Fruit fly (Drosophila melanogaster) whole organism, embryonic: Measurements from ENCODE around the gene Osi14.

Experiments used
- ATbp ChIP-seq: fragments of 200-800 bp; sonication (Bioruptor generic); optimal IDR thresholded peaks from 2 replicates; lab custom pipeline; 2017; ENCODE audit warnings: missing biosample characterization, mild to moderate bottlenecking, missing genetic modification characterization, missing genetic modification reagents
- Blimp-1 ChIP-seq: fragments of 200-800 bp; sonication (Bioruptor generic); optimal IDR thresholded peaks from 3 replicates; lab custom pipeline; 2018; ENCODE audit warnings: missing biosample characterization, missing genetic modification characterization, mild to moderate bottlenecking, moderate library complexity, missing genetic modification reagents
- CG10654 ChIP-seq: fragments of 200-800 bp; sonication (Bioruptor generic); optimal IDR thresholded peaks from 2 replicates; lab custom pipeline; 2016; ENCODE audit warnings: missing biosample characterization, missing genetic modification characterization
- CG11093 ChIP-seq: fragments of 200-800 bp; sonication (Bioruptor generic); IDR thresholded peaks from 3 replicates; pipeline ENCODE4 v1.3.6; 2022; ENCODE audit warnings: missing biosample characterization, missing genetic modification characterization
- CG13894 ChIP-seq: fragments of 200-800 bp; sonication (Bioruptor generic); optimal IDR thresholded peaks from 3 replicates; lab custom pipeline; 2018; ENCODE audit warnings: missing biosample characterization, mild to moderate bottlenecking, missing genetic modification characterization, moderate library complexity
- CG2199 ChIP-seq: fragments of 200-800 bp; sonication (Bioruptor generic); IDR thresholded peaks from 3 replicates; pipeline ENCODE4 v1.3.6; 2022; ENCODE audit warnings: missing biosample characterization, missing genetic modification characterization
- CG5180 ChIP-seq: fragments of 200-800 bp; sonication (Bioruptor generic); optimal IDR thresholded peaks from 3 replicates; lab custom pipeline; 2017; ENCODE audit warnings: missing biosample characterization, missing genetic modification characterization, mild to moderate bottlenecking, moderate library complexity, missing genetic modification reagents
- CG8478 ChIP-seq: fragments of >200 bp; optimal IDR thresholded peaks from 2 replicates; lab custom pipeline; 2018
- Deaf1 ChIP-seq: fragments of 200-800 bp; optimal IDR thresholded peaks from 3 replicates; lab custom pipeline; 2019; ENCODE audit warnings: missing biosample characterization, mild to moderate bottlenecking, missing genetic modification characterization, moderate library complexity
- Dip3 ChIP-seq: fragments of 200-800 bp; sonication (Bioruptor generic); optimal IDR thresholded peaks from 3 replicates; lab custom pipeline; 2016; ENCODE audit warnings: missing biosample characterization, missing genetic modification characterization
- Jarid2 ChIP-seq: fragments of 200-800 bp; sonication (Bioruptor generic); optimal IDR thresholded peaks from 3 replicates; lab custom pipeline; 2017; ENCODE audit warnings: mild to moderate bottlenecking, missing biosample characterization, missing genetic modification reagents, missing genetic modification characterization
- MBD-R2 ChIP-seq: fragments of 200-800 bp; sonication (Bioruptor generic); IDR thresholded peaks from 2 replicates; pipeline ENCODE4 v1.3.6; 2022; ENCODE audit warnings: missing biosample characterization, missing genetic modification characterization
- Meics ChIP-seq: fragments of 200-800 bp; sonication (Bioruptor generic); optimal IDR thresholded peaks from 2 replicates; lab custom pipeline; 2017; ENCODE audit warnings: missing biosample characterization, mild to moderate bottlenecking, missing genetic modification characterization
- NK7.1 ChIP-seq: fragments of 200-800 bp; sonication (Bioruptor generic); optimal IDR thresholded peaks from 3 replicates; lab custom pipeline; 2016; ENCODE audit warnings: missing biosample characterization, missing genetic modification characterization
- Ravus ChIP-seq: fragments of 200-800 bp; sonication (Bioruptor generic); IDR thresholded peaks from 2 replicates; pipeline ENCODE4 v1.3.6; 2022; ENCODE audit warnings: missing biosample characterization, missing genetic modification characterization
- Vsx1 ChIP-seq: fragments of 200-800 bp; sonication (Bioruptor generic); optimal IDR thresholded peaks from 2 replicates; lab custom pipeline; 2017; ENCODE audit warnings: missing biosample characterization, mild to moderate bottlenecking, missing genetic modification characterization, missing genetic modification reagents
- Xrp1 ChIP-seq: fragments of 200-800 bp; sonication (Bioruptor generic); IDR thresholded peaks from 2 replicates; pipeline ENCODE4 v1.3.6; 2022; ENCODE audit warnings: missing biosample characterization, missing genetic modification characterization
- amos ChIP-seq: fragments of 200-800 bp; sonication (Bioruptor generic); IDR thresholded peaks from 2 replicates; pipeline ENCODE4 v1.3.6; 2022; ENCODE audit warnings: missing biosample characterization, missing genetic modification characterization; ENCODE audit not compliant: partially characterized antibody
- bowl ChIP-seq: fragments of 200-800 bp; sonication (Bioruptor generic); IDR thresholded peaks from 2 replicates; pipeline ENCODE4 v1.3.6; 2022; ENCODE audit warnings: missing biosample characterization, missing genetic modification characterization
- btn ChIP-seq: fragments of 200-800 bp; sonication (Bioruptor generic); optimal IDR thresholded peaks from 2 replicates; lab custom pipeline; 2016; ENCODE audit warnings: missing biosample characterization, missing genetic modification characterization
- chif ChIP-seq, 2 experiments: fragments of 200-800 bp; sonication (Bioruptor generic); optimal IDR thresholded peaks; 3 replicates each; lab custom pipeline; 2016; ENCODE audit warnings: missing biosample characterization in 2 of 2, missing genetic modification characterization in 2 of 2
- fd102C ChIP-seq: fragments of 200-800 bp; sonication (Bioruptor generic); optimal IDR thresholded peaks from 2 replicates; lab custom pipeline; 2018; ENCODE audit warnings: missing biosample characterization, mild to moderate bottlenecking, missing genetic modification characterization, moderate library complexity
- fd64A ChIP-seq: fragments of 200-800 bp; sonication (Bioruptor generic); optimal IDR thresholded peaks from 3 replicates; lab custom pipeline; 2018; ENCODE audit warnings: missing biosample characterization, mild to moderate bottlenecking, missing genetic modification characterization
- grn ChIP-seq: fragments of 200-800 bp; sonication (Bioruptor generic); optimal IDR thresholded peaks from 3 replicates; lab custom pipeline; 2017; ENCODE audit warnings: missing biosample characterization, missing genetic modification characterization
- hb ChIP-seq: fragments of 200-800 bp; sonication (Bioruptor generic); IDR thresholded peaks from 3 replicates; pipeline ENCODE4 v1.3.6; 2022; ENCODE audit warnings: missing biosample characterization, missing genetic modification characterization; ENCODE audit not compliant: partially characterized antibody
- hkb ChIP-seq, 2 experiments: fragments of 200-800 bp in 1 of 2; fragments of >200 bp in 1 of 2; sonication (Bioruptor generic) in 1 of 2; IDR thresholded peaks in 1 of 2; optimal IDR thresholded peaks in 1 of 2; 2 replicates each; pipeline versions ENCODE4 v1.3.6 to Lab custom; 2017 to 2022; ENCODE audit warnings: missing biosample characterization in 1 of 2, missing genetic modification characterization in 1 of 2
- hth ChIP-seq: fragments of >200 bp; optimal IDR thresholded peaks from 2 replicates; lab custom pipeline; 2017; ENCODE audit warnings: inconsistent platforms
- ind ChIP-seq: fragments of 200-800 bp; sonication (Bioruptor generic); optimal IDR thresholded peaks from 3 replicates; lab custom pipeline; 2016; ENCODE audit warnings: missing biosample characterization, missing genetic modification characterization
- ken ChIP-seq: fragments of 200-800 bp; sonication (Bioruptor generic); IDR thresholded peaks from 3 replicates; pipeline ENCODE4 v1.3.6; 2022; ENCODE audit warnings: missing biosample characterization, missing genetic modification characterization
- kni ChIP-seq: fragments of 200-800 bp; sonication (Bioruptor generic); optimal IDR thresholded peaks from 3 replicates; lab custom pipeline; 2017; ENCODE audit warnings: mild to moderate bottlenecking, missing biosample characterization, missing genetic modification reagents, missing genetic modification characterization
- pb ChIP-seq: fragments of 200-800 bp; sonication (Bioruptor generic); optimal IDR thresholded peaks from 3 replicates; lab custom pipeline; 2016; ENCODE audit warnings: missing biosample characterization, missing genetic modification characterization
- pho ChIP-seq: fragments of 200-800 bp; sonication (Bioruptor generic); optimal IDR thresholded peaks from 2 replicates; lab custom pipeline; 2016; ENCODE audit warnings: missing biosample characterization, missing genetic modification characterization
- rib ChIP-seq: fragments of 200-800 bp; sonication (Bioruptor generic); IDR thresholded peaks from 2 replicates; pipeline ENCODE4 v1.3.6; 2022; ENCODE audit warnings: missing biosample characterization, missing genetic modification characterization
- sens ChIP-seq: fragments of 200-800 bp; sonication (Bioruptor generic); peaks from one replicate; lab custom pipeline; 2016; ENCODE audit warnings: missing biosample characterization, missing genetic modification characterization
- sr ChIP-seq: fragments of 200-800 bp; sonication (Bioruptor generic); IDR thresholded peaks from 3 replicates; pipeline ENCODE4 v1.3.6; 2022; ENCODE audit warnings: missing biosample characterization, missing genetic modification characterization
- vvl ChIP-seq: fragments of 200-800 bp; sonication (Bioruptor generic); IDR thresholded peaks from 2 replicates; pipeline ENCODE4 v1.3.6; 2022; ENCODE audit warnings: missing biosample characterization, missing genetic modification characterization
- zen ChIP-seq: fragments of 200-800 bp; sonication (Bioruptor generic); optimal IDR thresholded peaks from 3 replicates; lab custom pipeline; 2018; ENCODE audit warnings: missing biosample characterization, mild to moderate bottlenecking, missing genetic modification characterization, moderate library complexity

Osi14 gene

DNA sequence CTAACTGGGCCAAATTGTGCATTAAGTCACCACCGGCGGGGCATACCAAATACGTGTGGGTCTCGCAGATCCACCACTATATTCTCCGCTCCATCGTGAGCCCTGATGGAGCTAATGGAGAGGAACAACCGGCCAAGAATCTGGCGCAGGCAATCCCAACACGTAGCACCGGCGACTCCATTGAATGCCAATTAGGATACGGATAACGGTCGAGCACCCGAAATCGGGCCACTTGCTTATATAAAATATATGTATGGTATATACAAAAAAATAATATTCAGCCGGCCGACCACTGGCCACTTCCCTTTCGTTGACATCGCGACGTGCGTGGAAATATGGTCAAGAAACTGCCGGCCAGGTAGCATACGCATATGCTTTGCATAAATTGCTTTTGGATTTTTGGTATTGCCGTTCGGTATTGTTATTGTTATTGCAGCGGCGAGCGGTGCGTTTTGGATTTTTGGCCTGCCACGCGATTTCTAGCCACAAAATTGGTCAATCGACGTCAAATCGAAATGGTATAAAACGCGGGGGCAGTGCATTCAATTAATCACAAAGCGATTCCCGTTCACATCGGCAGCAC lies 2.4 kb downstream of the Osi14 start, which contains the start of gene Osi15:
Gene Osi15, plus strand, starts transcription at position 548 of the 583 bp plus-strand sequence.
- peak; percentile 91 for TF ChIP-seq vvl (GFP tag; lab: Robert Waterston, UW)
- no peak for TF ChIP-seq Meics
- TF ChIP-seq Blimp-1 (GFP tag; lab: Kevin White, UChicago) = peak; percentile 61
- peak; percentile 42 for TF ChIP-seq CG13894
- peak; percentile 83 for TF ChIP-seq kni (GFP tag; lab: Kevin White, UChicago)
- TF ChIP-seq sr (GFP tag; lab: Robert Waterston, UW) = 0 out of 3 replicates have a peak, but pooled peaks have one; percentile 21
- TF ChIP-seq, all 482 proteins: peak for 5

DNA sequence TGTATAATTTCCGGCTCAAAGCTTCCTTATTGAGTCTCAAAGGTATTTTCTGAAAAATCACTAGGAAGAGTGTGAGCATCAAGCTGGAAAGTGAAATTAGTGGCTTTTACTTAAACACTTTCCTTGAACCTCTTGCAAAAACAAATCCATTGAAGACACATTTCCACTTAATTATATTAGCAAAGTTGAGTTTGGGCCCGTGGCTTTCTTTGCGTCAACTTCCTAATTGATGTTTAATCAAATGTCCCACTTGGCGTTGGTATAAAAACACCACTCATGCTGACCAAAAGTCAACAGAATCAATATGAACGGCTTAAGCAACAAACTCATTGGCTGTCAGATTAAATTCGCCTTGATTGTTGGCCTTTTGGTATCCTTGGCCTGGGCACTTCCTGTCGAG lies 4.8 kb downstream of the Osi14 start, which contains the start of gene CG46396:
Gene CG46396, plus strand, starts transcription at position 301 of the 400 bp plus-strand sequence.
- no peak for TF ChIP-seq MBD-R2 (GFP tag; lab: Robert Waterston, UW)

DNA sequence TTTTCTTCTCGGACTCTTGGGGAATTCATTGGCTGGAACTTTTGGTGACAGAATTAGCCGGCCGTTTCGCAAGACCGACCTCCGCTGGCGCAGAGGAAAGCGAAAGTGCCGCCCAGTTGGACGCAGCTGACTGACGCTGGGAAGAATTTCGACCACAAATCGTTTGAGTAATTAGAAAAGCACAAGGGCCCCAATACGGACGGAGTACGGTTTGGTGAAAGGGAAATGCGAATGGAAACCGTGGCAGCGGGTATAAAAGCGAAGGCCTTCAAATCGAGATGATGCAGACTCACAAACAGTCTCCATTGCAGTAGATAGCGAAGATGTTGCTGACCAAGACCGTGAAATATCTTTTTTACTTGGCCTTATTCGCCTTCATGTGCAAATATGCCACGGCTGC lies 6.0 kb downstream of the Osi14 start, which contains the start of gene Osi16:
Gene Osi16, plus strand, starts transcription at position 301 of the 400 bp plus-strand sequence.
- TF ChIP-seq Blimp-1 (GFP tag; lab: Kevin White, UChicago) (peak; percentile 31), hb (0 out of 3 replicates have a peak, but pooled peaks have one; percentile 28), ATbp (no peak)

DNA sequence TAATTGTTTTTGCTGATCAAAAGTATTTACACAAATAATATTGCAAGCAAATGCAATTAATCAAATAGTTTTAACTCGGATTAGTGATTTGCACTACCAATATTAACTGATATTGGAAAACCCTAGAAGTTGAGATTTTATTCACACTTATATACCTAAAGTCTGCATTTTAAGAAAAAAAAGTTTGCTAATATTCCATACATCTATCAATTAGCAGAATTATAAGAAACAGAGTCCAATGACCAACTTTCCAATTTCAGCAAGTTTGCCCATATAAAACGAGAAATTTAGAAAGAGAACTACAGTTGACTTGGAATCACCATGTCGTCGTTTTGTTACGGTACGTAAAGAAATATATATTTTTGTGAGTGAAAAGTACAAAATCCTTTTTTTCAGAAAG lies 7.7 kb downstream of the Osi14 start, which contains the start of gene CG46026:
Gene CG46026, plus strand, starts transcription at position 301 of the 400 bp plus-strand sequence.
- no peak for TF ChIP-seq Xrp1 (GFP tag; lab: Robert Waterston, UW)
- no peak for TF ChIP-seq hth (lab: Kevin White, UChicago)
- TF ChIP-seq sens = no peak
- no peak for TF ChIP-seq fd64A (GFP tag; lab: Kevin White, UChicago)
- TF ChIP-seq grn (GFP tag; lab: Kevin White, UChicago) = no peak
- TF ChIP-seq ind (GFP tag; lab: Kevin White, UChicago) = no peak
- no peak for TF ChIP-seq Dip3

DNA sequence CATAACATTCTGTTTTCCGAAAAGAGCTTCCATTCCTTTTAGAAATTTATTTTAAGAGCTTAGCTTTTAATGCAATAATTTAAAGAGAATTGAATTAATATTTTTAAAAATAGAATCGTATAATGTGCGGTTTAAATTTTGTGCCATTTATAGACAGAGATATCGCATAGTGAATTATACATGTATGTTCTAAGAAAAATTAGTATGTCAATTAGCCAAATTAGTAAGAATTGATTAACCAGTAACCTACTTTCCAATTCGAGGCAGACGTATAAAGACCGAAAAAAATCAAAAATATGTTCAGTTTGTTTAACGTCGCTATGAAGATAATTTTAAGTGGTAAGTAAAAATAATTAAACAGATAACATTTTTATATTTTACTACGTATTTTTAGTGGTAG lies 10.7 kb downstream of the Osi14 start, which contains the start of gene CG31560:
Gene CG31560, plus strand, starts transcription at position 301 of the 400 bp plus-strand sequence.
- TF ChIP-seq pb (GFP tag; lab: Kevin White, UChicago) (no peak), CG5180 (GFP tag; lab: Kevin White, UChicago) (no peak), CG8478 (no peak), chif (GFP tag; optimal IDR thresholded peaks at IDR 0.05; lab: Kevin White, UChicago) (no peak), rib (no peak), btn (no peak), amos (GFP tag; lab: Robert Waterston, UW) (no peak), NK7.1 (GFP tag; lab: Kevin White, UChicago) (no peak), bowl (GFP tag; lab: Robert Waterston, UW) (no peak), Ravus (no peak)

DNA sequence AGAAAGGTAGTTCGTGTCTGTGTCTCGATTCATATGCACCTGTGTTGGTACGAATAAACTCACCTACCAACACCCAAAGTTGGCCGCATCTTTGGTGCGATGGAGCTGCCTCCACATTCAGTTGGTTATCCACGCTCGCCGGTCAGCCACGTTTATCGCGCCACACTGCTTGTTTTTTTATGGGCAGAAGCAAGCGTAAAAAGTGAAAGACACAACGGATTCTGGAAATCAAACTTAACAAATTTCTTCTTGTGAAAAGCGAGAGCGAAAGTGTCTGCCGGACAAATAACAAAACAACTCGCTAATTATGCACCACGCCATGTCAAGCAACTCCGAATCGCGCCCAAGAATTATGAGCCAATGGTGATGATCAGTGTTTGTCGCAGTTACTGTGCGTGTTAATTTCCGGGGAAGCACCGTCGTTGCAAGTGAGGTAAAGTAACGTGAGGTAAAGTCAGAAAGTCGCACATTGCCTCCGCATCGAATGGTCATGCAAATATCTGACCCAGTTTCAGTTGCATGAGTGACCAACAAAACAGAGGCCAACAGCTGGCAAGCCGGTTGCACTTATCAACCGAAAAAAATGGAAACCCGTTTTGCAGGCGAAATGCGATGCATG lies 12.8 kb downstream of the Osi14 start, which contains the start of gene Osi17:
Gene Osi17, plus strand, starts transcription at position 132 of the 619 bp plus-strand sequence.
- TF ChIP-seq Vsx1 (no peak), hkb (optimal IDR thresholded peaks at IDR 0.05; lab: Kevin White, UChicago) (no peak), hkb (GFP tag; IDR thresholded peaks at IDR 0.05; lab: Robert Waterston, UW) (no peak), Blimp-1 (GFP tag; lab: Kevin White, UChicago) (peak; percentile 99), ken (GFP tag; lab: Robert Waterston, UW) (0 out of 3 replicates have a peak, but pooled peaks have one; percentile 26), Deaf1 (tag; lab: Kevin White, UChicago) (no peak), zen (tag; lab: Kevin White, UChicago) (no peak), CG10654 (GFP tag; lab: Kevin White, UChicago) (no peak), CG2199 (GFP tag; lab: Robert Waterston, UW) (0 out of 3 replicates have a peak, but pooled peaks have one; percentile 61), CG13894 (no peak), Jarid2 (GFP tag; lab: Kevin White, UChicago) (peak; percentile 22), fd102C (GFP tag; lab: Kevin White, UChicago) (no peak), pho (no peak), CG11093 (GFP tag; lab: Robert Waterston, UW) (0 out of 3 replicates have a peak, but pooled peaks have one; percentile 11)
- TF ChIP-seq, all 482 proteins: peak for 5
